Worm (Caenorhabditis elegans): ENCODE measurements around the gene srx-135.
A peak's percentile ranks its signal among the peaks of the same experiment; 100 is the strongest.

The srx-135 gene

DNA sequence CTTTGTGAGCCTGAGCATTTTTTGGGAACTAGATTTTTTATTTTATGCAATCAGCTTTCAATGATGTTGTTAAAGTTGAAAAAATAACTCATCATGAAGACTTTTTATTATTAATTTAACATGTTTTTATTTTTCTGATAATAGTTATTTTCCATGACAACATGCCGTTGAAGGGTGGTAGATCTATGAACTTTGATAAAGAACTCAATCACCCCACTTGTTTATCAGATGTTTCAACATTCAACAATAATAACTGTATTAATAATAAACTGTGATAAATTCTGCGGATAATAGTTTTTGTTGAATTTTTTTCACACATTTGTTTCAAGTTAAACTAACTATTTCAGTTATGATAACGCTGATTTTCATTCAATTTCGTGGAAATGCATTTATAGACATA, 32.5 kb downstream of the srx-135 start:
- TF ChIP-seq sem-2 (GFP tag; optimal IDR thresholded peaks at IDR 0.05) (no peak), mep-1 (tag; optimal IDR thresholded peaks at IDR 0.05) (no peak), ceh-83 (GFP tag; optimal IDR thresholded peaks at IDR 0.05) (no peak), unc-62 (GFP tag; optimal IDR thresholded peaks at IDR 0.05) (no peak), lsy-2 (tag; optimal IDR thresholded peaks at IDR 0.05) (no peak), nhr-28 (tag; optimal IDR thresholded peaks at IDR 0.05) (no peak), nhr-2 (tag; optimal IDR thresholded peaks at IDR 0.05) (no peak), hlh-1 (tag; optimal IDR thresholded peaks at IDR 0.05) (no peak), unc-120 (tag; optimal IDR thresholded peaks at IDR 0.05; ENCODE audit: poor library complexity, severe bottlenecking) (no peak), zip-8 (tag; optimal IDR thresholded peaks at IDR 0.05) (no peak)

DNA sequence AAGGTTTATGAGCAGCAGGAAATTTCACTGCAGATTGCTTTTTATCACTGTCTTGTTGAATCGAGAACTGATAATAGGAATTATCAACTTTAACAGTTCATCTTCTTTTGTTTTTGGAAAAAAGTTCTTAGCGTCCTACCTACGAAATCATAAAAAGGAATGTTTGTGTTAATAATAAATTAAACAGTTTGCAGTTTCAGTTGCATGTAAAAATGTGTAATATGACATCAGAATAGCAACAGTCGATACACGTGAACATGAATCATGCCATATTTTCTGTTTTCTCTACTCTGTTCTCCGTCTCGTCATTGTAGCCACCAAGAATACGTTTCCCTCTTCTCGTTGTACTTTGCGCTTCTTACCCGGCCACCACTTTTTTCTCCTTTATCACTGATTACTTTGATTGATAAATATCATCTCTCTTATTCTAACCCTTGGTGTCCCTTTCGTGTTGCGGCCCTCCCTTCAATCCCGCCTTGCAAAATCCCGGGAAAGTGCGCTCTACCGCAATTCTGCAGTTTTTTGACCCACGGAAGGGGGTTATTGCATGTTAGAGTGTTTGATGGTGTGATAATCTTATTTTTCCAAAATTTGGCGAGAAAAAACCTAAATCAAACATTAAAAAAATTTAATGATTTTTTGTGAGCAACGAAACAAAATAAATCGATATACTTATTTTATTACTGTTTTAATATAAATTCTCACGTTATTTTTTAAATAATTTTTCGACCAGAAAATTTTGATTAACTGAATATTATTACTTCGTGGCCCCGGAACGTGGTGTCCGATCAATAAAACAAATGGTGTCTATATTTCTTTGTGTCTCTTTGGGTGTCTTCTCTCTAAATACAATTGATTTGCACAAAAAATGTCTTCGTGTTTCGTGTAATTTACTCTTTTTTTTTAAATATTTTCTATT, 33.7 kb downstream of the srx-135 start, which contains the start of gene sptl-3:
Gene sptl-3, plus strand, starts transcription at position 869 of the 919 bp plus-strand sequence.
- TF ChIP-seq mep-1 (tag; optimal IDR thresholded peaks at IDR 0.05): peak; percentile 14
- TF ChIP-seq elt-1 (tag; optimal IDR thresholded peaks at IDR 0.05; ENCODE audit: borderline replicate concordance, insufficient read depth): no peak
- TF ChIP-seq lsy-2 (tag; optimal IDR thresholded peaks at IDR 0.05): no peak
- TF ChIP-seq nhr-12 (tag; optimal IDR thresholded peaks at IDR 0.05): no peak
- TF ChIP-seq sem-2 (GFP tag; optimal IDR thresholded peaks at IDR 0.05): no peak
- no peak for TF ChIP-seq flh-1 (GFP tag; optimal IDR thresholded peaks at IDR 0.05)
- peak; percentile 7 for TF ChIP-seq unc-120 (tag; optimal IDR thresholded peaks at IDR 0.05; ENCODE audit: poor library complexity, severe bottlenecking)
- TF ChIP-seq unc-62 (GFP tag; optimal IDR thresholded peaks at IDR 0.05): peak; percentile 17

DNA sequence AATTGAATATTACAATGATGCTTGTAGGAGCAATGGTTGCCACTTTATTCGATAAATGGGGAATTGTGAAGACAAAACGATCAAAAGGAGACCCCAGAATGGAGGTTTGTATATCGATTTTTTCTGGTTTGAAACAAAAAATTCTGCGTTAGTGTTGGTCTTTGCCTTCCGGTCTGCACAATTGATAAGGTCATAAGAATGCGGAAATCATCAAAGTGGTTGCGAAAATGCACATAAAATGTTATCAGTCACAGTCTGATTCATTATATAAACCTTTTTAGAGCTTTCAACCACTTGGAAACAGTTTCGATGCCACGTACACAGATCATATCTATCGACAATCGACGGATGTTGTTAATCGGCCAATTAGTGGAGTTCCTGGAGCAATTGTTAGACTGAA, 34.6 kb downstream of the srx-135 start:
- TF ChIP-seq nhr-2 (tag; optimal IDR thresholded peaks at IDR 0.05) (no peak), ham-2 (GFP tag; optimal IDR thresholded peaks at IDR 0.05) (no peak), ceh-83 (GFP tag; optimal IDR thresholded peaks at IDR 0.05) (no peak), sem-2 (GFP tag; optimal IDR thresholded peaks at IDR 0.05) (no peak)

DNA sequence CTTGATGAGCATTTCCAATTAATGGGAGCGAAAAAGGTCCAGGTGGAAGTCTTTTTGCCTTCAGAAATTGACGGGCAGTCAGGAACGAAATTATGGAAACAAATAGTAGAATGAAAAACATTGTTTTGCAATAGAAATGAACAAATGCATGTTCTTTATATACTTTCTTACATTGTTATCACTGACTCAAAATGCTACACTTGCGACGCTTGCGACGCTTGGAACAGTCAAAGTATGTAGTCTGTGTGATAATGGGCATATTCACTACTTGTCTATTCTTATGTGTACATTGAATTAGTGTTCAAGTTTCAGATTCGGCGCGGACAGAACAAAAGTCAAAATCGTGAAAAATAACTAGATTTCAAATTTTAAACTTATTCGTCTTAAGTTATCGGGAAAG, 39.4 kb downstream of the srx-135 start, which contains the start of gene cyp-35C1:
Gene cyp-35C1, minus strand, starts transcription at position 132 of the 400 bp plus-strand sequence.
- TF ChIP-seq ceh-43 (GFP tag; optimal IDR thresholded peaks at IDR 0.05) (no peak), ztf-11 (tag; optimal IDR thresholded peaks at IDR 0.05) (no peak), elt-3 (tag; optimal IDR thresholded peaks at IDR 0.05) (no peak), nhr-2 (tag; optimal IDR thresholded peaks at IDR 0.05) (no peak)

DNA sequence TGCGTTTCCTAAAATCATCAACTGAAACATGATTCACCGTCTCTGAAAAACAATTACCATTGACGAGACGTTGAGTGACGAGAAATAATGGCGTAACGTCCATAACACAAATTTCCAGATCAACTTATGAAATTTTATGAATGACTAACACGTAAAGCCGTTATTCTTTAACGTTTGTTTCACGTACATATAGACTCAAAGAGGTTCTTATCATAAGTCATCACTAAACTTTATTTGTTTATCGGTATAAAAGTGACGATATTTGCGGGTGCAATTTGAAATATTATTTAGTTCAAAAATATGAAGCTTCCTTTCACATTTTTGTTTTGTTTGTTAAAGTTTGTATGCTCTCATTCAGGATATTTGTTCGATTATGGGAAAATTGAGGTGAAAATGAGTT, 40.2 kb downstream of the srx-135 start, which contains the start of gene oac-3:
Gene oac-3, plus strand, starts transcription at position 301 of the 400 bp plus-strand sequence.
- TF ChIP-seq pha-4 (tag; optimal IDR thresholded peaks at IDR 0.05) (no peak), nhr-2 (tag; optimal IDR thresholded peaks at IDR 0.05) (no peak), mab-5 (tag; optimal IDR thresholded peaks at IDR 0.05) (no peak), lin-32 (GFP tag; optimal IDR thresholded peaks at IDR 0.05) (no peak), drap-1 (GFP tag; optimal IDR thresholded peaks at IDR 0.05) (no peak)

DNA sequence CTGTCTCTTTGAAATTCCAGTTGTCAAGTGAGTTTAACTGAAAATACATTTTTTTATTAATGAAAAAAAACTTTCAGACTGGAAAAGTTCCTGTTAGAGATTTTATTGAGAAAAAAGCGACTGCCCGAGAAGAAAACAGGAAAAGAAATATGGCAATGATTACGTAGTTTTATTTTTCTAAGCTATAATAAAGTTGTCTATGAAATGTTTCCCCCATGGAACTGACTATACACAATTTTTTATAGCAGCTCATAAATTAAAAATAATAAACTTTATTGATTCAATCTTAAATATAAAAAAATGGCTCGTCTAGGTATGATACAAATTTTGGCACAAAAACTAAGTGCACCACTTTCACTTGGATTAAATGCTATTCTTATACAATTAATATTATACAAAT, 43.5 kb downstream of the srx-135 start, which contains the start of gene C06B3.1:
Gene C06B3.1, plus strand, starts transcription at position 301 of the 400 bp plus-strand sequence.
- TF ChIP-seq mls-2 (tag; optimal IDR thresholded peaks at IDR 0.05) (no peak), cnd-1 (tag; optimal IDR thresholded peaks at IDR 0.05) (no peak), unc-62 (GFP tag; optimal IDR thresholded peaks at IDR 0.05) (no peak)

DNA sequence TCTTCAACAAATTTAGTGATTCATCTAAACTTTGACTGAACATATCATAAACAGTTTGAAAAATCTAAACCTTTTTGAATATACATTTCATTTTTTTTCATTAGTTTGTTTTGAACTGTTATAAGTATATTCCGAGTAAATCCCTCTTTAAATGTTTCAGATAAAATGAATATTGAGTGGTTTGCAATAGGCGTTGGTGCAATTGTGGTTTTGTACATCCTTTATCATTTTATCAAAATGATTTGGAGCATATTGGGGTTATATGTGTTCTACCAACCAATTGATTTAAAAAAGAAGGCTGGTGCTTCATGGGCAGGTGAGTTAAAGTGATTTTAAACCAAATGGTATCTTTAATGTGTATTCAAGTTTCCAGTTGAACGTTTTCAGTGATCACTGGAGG, 45.4 kb downstream of the srx-135 start, which contains the start of gene stdh-3:
Gene stdh-3, plus strand, starts transcription at position 166 of the 400 bp plus-strand sequence.
- TF ChIP-seq unc-39 (tag; optimal IDR thresholded peaks at IDR 0.05) (no peak), unc-62 (GFP tag; optimal IDR thresholded peaks at IDR 0.05) (no peak), mab-5 (tag; optimal IDR thresholded peaks at IDR 0.05) (no peak)
